Fruit fly (Drosophila melanogaster): ENCODE data around the gene Reps.
A peak's percentile ranks its signal among the peaks of the same experiment; 100 is the strongest.

The Reps gene

DNA sequence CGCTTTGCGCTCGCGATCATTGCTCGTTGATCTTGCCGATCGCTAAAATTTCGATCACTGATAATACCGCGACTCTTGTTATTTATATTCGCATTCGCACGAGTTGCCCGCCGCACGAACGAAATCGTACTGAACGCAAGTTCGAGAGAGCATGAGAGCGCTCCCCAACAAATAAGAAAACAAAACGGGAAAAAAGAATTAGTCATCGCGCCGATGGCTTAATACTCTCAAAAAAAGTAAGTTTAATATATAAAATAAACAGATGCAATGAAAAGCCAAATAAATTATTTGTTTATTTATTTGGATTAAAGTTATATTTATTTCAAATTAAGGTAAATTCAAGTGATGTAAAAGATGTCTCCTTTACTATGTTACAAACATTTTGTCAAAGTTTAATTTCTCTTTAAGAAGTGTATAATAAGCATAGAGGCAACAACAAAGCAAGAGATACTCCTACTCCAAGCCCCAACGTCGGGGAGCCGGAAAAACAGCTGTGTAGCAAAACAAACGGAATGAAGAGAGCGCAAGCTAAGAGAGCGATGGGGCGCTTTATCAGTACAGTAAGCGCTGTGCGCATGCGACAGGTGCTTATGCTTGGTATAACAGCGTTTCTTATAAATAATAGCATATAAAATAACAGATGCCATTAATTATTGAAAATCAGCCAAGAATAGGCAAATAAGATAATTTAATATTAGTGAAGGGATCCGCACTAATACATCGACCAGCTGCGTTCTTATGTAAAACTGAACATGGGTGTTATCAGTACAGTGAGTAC lies 48.9 kb downstream of the Reps start (continued):
- TF ChIP-seq pnt (GFP tag; optimal IDR thresholded peaks at IDR 0.05) (peak; percentile 84), CG12104 (GFP tag; optimal IDR thresholded peaks at IDR 0.05) (peak; percentile 62), h (optimal IDR thresholded peaks at IDR 0.05) (no peak), Optix (GFP tag; IDR thresholded peaks at IDR 0.05) (peak; percentile 84), CG11093 (GFP tag; IDR thresholded peaks at IDR 0.05) (peak; percentile 55; the same call in 2 of the 3 replicates), chif (GFP tag; optimal IDR thresholded peaks at IDR 0.05) (peak; percentile 69 to 84), unpg (GFP tag; optimal IDR thresholded peaks at IDR 0.05) (peak; percentile 80), CG4820 (GFP tag; optimal IDR thresholded peaks at IDR 0.05) (peak; percentile 38), jigr1 (GFP tag; IDR thresholded peaks at IDR 0.05) (peak; percentile 77; the same call in 2 of the 3 replicates), Scr (GFP tag; IDR thresholded peaks at IDR 0.05; ENCODE audit: partially characterized antibody) (no peak), sug (tag; optimal IDR thresholded peaks at IDR 0.05) (peak; percentile 94), CG10321 (GFP tag; IDR thresholded peaks at IDR 0.05) (peak; percentile 65), bowl (GFP tag; IDR thresholded peaks at IDR 0.05) (peak; percentile 63; the same call in 1 of the 2 replicates), Blimp-1 (GFP tag; optimal IDR thresholded peaks at IDR 0.05) (peak; percentile 59), dysf (GFP tag; IDR thresholded peaks at IDR 0.05) (peak; percentile 87), CG18764 (GFP tag; optimal IDR thresholded peaks at IDR 0.05) (no peak), CG9437 (GFP tag; optimal IDR thresholded peaks at IDR 0.05) (peak; percentile 73), Oli (tag; optimal IDR thresholded peaks at IDR 0.05) (peak; percentile 82), MESR4 (GFP tag; optimal IDR thresholded peaks at IDR 0.05) (no peak), CG12236 (GFP tag; optimal IDR thresholded peaks at IDR 0.05) (peak; percentile 59), MTF-1 (GFP tag; optimal IDR thresholded peaks at IDR 0.05; ENCODE audit: borderline replicate concordance) (no peak), lab (GFP tag; optimal IDR thresholded peaks at IDR 0.05) (peak; percentile 35), tgo (GFP tag; IDR thresholded peaks at IDR 0.05) (peak; percentile 84), tio (GFP tag; optimal IDR thresholded peaks at IDR 0.05) (peak; percentile 78), toy (GFP tag; IDR thresholded peaks at IDR 0.05) (no peak), CG32772 (GFP tag; IDR thresholded peaks at IDR 0.05) (peak; percentile 63), CG15073 (GFP tag; optimal IDR thresholded peaks at IDR 0.05) (peak; percentile 12), ATbp (GFP tag; optimal IDR thresholded peaks at IDR 0.05) (peak; percentile 69), emc (GFP tag; optimal IDR thresholded peaks at IDR 0.05) (no peak), gsb (GFP tag; IDR thresholded peaks at IDR 0.05) (0 out of 2 replicates have a peak, but pooled peaks have one; percentile 12), CG7357 (GFP tag; IDR thresholded peaks at IDR 0.05) (no peak), CG13624 (GFP tag; optimal IDR thresholded peaks at IDR 0.05) (peak; percentile 0), CG9215 (GFP tag; IDR thresholded peaks at IDR 0.05) (no peak; the same call in 1 of the 2 replicates), CG17328 (GFP tag; IDR thresholded peaks at IDR 0.05) (peak; percentile 65), Hey (tag; optimal IDR thresholded peaks at IDR 0.05) (no peak), dm (GFP tag; optimal IDR thresholded peaks at IDR 0.05) (peak; percentile 49), CG3995 (GFP tag; optimal IDR thresholded peaks at IDR 0.05) (no peak), Dfd (GFP tag; optimal IDR thresholded peaks at IDR 0.05) (no peak), Stat92E (GFP tag; optimal IDR thresholded peaks at IDR 0.05) (peak in 1 of 3 experiments; percentile 9), CG4854 (GFP tag; optimal IDR thresholded peaks at IDR 0.05) (no peak), CG2712 (tag; optimal IDR thresholded peaks at IDR 0.05) (peak; percentile 84), ems (GFP tag; optimal IDR thresholded peaks at IDR 0.05) (peak; percentile 42), CG1647 (GFP tag; optimal IDR thresholded peaks at IDR 0.05) (peak; percentile 23), gce (GFP tag; IDR thresholded peaks at IDR 0.05) (peak; percentile 50; the same call in 1 of the 3 replicates), Ptx1 (GFP tag; IDR thresholded peaks at IDR 0.05) (peak; percentile 92), CG7963 (GFP tag; IDR thresholded peaks at IDR 0.05; ENCODE audit: partially characterized antibody) (no peak), CG3065 (GFP tag; optimal IDR thresholded peaks at IDR 0.05) (peak; percentile 13), CG10979 (tag; optimal IDR thresholded peaks at IDR 0.05) (peak; percentile 90), CG18476 (GFP tag; optimal IDR thresholded peaks at IDR 0.05) (no peak), ase (GFP tag; IDR thresholded peaks at IDR 0.05) (peak; percentile 53; the same call in 1 of the 3 replicates)

Data from whole organism, embryonic.